Fruit fly (Drosophila melanogaster): ENCODE measurements around the gene Tsp26A.

- TF ChIP-seq Sin3A (optimal IDR thresholded peaks at IDR 0.05) = no peak
- TF ChIP-seq psq (optimal IDR thresholded peaks at IDR 0.05) = no peak
Observed at dm6 chr2L:6013071-6013417, 13.0 kb downstream of the Tsp26A start.

Data from Kc167 (cell line).